Worm (Caenorhabditis elegans): ENCODE measurements around the gene cam-1.

DNA sequence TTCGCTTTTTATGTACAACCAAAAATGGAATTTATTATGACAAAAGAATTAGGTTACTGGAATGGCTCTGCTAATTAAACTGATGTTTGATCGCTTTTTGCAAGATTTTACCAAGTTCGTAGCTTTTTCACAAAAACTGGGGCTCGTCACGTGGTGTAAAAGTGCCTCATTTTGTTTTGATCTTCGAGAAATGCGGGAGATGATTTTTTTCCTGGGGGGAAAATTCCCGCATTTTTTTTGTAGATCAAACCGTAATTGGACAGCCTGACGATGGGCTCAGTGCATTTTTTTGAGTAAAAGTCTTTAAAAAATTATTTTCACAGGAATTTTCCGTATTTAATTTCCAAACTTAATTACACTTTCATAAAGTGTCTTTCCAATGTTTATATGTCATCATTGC is 21.0 kb downstream of the cam-1 start:
- TF ChIP-seq lsy-2 (tag; optimal IDR thresholded peaks at IDR 0.05) (no peak), snpc-4 (tag; optimal IDR thresholded peaks at IDR 0.05) (no peak), unc-39 (tag; optimal IDR thresholded peaks at IDR 0.05) (no peak), mls-2 (tag; optimal IDR thresholded peaks at IDR 0.05) (no peak)

All from whole organism, mixed stage, embryonic.